Fruit fly (Drosophila melanogaster) whole organism, wandering third instar larva: ENCODE data around the gene CG17109.

Experiments used
- CG32264 ChIP-seq: fragments of 200-800 bp; sonication (Bioruptor generic); optimal IDR thresholded peaks from 2 replicates; lab custom pipeline; 2016; ENCODE audit warnings: missing biosample characterization, missing genetic modification characterization
- Dfd ChIP-seq: fragments of >200 bp; optimal IDR thresholded peaks from 2 replicates; lab custom pipeline; 2017; ENCODE audit warnings: missing biosample characterization, missing genetic modification characterization
- Dif ChIP-seq: fragments of 200-275, 200-300 bp; sonication (Bioruptor generic); optimal IDR thresholded peaks from 2 replicates; lab custom pipeline; 2018; ENCODE audit warnings: missing biosample characterization, missing genetic modification characterization; ENCODE audit not compliant: partially characterized antibody
- GATAd ChIP-seq: sonication (Bioruptor generic); optimal IDR thresholded peaks from 2 replicates; lab custom pipeline; 2016; ENCODE audit warnings: missing biosample characterization, missing genetic modification characterization
- HLH106 ChIP-seq: fragments of 200-800 bp; optimal IDR thresholded peaks from 3 replicates; lab custom pipeline; 2019; ENCODE audit warnings: missing biosample characterization, mild to moderate bottlenecking, missing genetic modification characterization, moderate library complexity
- Hnf4 ChIP-seq: fragments of 200-800 bp; sonication (Bioruptor generic); optimal IDR thresholded peaks from 2 replicates; lab custom pipeline; 2016; ENCODE audit warnings: missing biosample characterization, mild to moderate bottlenecking, missing genetic modification characterization
- Hr78 ChIP-seq: fragments of >200 bp; optimal IDR thresholded peaks from 2 replicates; lab custom pipeline; 2017; ENCODE audit warnings: missing biosample characterization, missing genetic modification characterization
- Hr83 ChIP-seq: fragments of 200-300 bp; sonication (Bioruptor generic); optimal IDR thresholded peaks from 2 replicates; lab custom pipeline; 2016; ENCODE audit warnings: missing biosample characterization, mild to moderate bottlenecking, missing genetic modification characterization, moderate library complexity; ENCODE audit not compliant: poor library complexity, severe bottlenecking
- Jra ChIP-seq: sonication (Bioruptor generic); optimal IDR thresholded peaks from 2 replicates; lab custom pipeline; 2016; ENCODE audit warnings: missing biosample characterization, missing genetic modification characterization
- Myc ChIP-seq: fragments of >200 bp; optimal IDR thresholded peaks from 2 replicates; lab custom pipeline; 2017
- N ChIP-seq: fragments of >200 bp; optimal IDR thresholded peaks from 2 replicates; lab custom pipeline; 2018; ENCODE audit warnings: missing biosample characterization, missing external identifiers, missing genetic modification characterization
- Rel ChIP-seq, 2 experiments: fragments of 200-800 bp; sonication (Bioruptor generic) in 1 of 2; optimal IDR thresholded peaks; 2 replicates in 1 of 2; 3 replicates in 1 of 2; lab custom pipeline; 2016 to 2019; ENCODE audit warnings: mild to moderate bottlenecking in 2 of 2, missing biosample characterization in 2 of 2, missing genetic modification characterization in 2 of 2, moderate library complexity in 1 of 2
- Sp1 ChIP-seq: fragments of 200-800 bp; sonication (Bioruptor generic); optimal IDR thresholded peaks from 3 replicates; lab custom pipeline; 2019; ENCODE audit warnings: missing biosample characterization, mild to moderate bottlenecking, missing genetic modification characterization, moderate library complexity
- br ChIP-seq: fragments of 200-800 bp; sonication (Bioruptor generic); optimal IDR thresholded peaks from 2 replicates; lab custom pipeline; 2016; ENCODE audit warnings: missing biosample characterization, missing genetic modification characterization
- brk ChIP-seq: fragments of 200-800 bp; sonication (Bioruptor generic); optimal IDR thresholded peaks from 2 replicates; lab custom pipeline; 2016; ENCODE audit warnings: missing biosample characterization, mild to moderate bottlenecking, missing genetic modification characterization
- dl ChIP-seq, 2 experiments: fragments of 175-275, 200-275 bp in 1 of 2; fragments of 200-275 bp in 1 of 2; sonication (Bioruptor generic); optimal IDR thresholded peaks; lab custom pipeline; 2018; ENCODE audit warnings: mild to moderate bottlenecking in 2 of 2, missing biosample characterization in 2 of 2, missing genetic modification characterization in 2 of 2, moderate library complexity in 2 of 2; ENCODE audit not compliant: partially characterized antibody in 2 of 2, insufficient read depth in 1 of 2
- dmrt93B ChIP-seq: fragments of 200-800 bp; sonication (Bioruptor generic); optimal IDR thresholded peaks from 2 replicates; lab custom pipeline; 2018; ENCODE audit warnings: missing biosample characterization, mild to moderate bottlenecking, missing genetic modification characterization
- dsf ChIP-seq: sonication (Bioruptor generic); optimal IDR thresholded peaks from 2 replicates; lab custom pipeline; 2016; ENCODE audit warnings: missing biosample characterization, missing genetic modification characterization, borderline replicate concordance
- ey ChIP-seq: fragments of 200-800 bp; sonication (Bioruptor generic); optimal IDR thresholded peaks from 2 replicates; lab custom pipeline; 2016; ENCODE audit warnings: missing biosample characterization, missing genetic modification characterization
- foxo ChIP-seq, 2 experiments: fragments of 200-800 bp; sonication (Bioruptor generic); optimal IDR thresholded peaks; 2 replicates in 1 of 2; 3 replicates in 1 of 2; lab custom pipeline; 2016 to 2017; ENCODE audit warnings: missing biosample characterization in 2 of 2, missing genetic modification characterization in 2 of 2
- h ChIP-seq: fragments of 200-800 bp; sonication (Bioruptor generic); optimal IDR thresholded peaks from 3 replicates; lab custom pipeline; 2016; ENCODE audit warnings: missing biosample characterization, mild to moderate bottlenecking, missing genetic modification characterization
- lola ChIP-seq: fragments of >200 bp; optimal IDR thresholded peaks from 2 replicates; lab custom pipeline; 2017; ENCODE audit warnings: missing biosample characterization, missing genetic modification characterization
- pan ChIP-seq: fragments of >200 bp; optimal IDR thresholded peaks from 2 replicates; lab custom pipeline; 2017
- psq ChIP-seq: fragments of 200-800 bp; sonication (Bioruptor generic); optimal IDR thresholded peaks from 3 replicates; lab custom pipeline; 2017; ENCODE audit warnings: missing biosample characterization, mild to moderate bottlenecking, missing genetic modification characterization, moderate library complexity
- rgr ChIP-seq: fragments of 200-800 bp; sonication (Bioruptor generic); optimal IDR thresholded peaks from 3 replicates; lab custom pipeline; 2016; ENCODE audit warnings: missing biosample characterization, mild to moderate bottlenecking, missing genetic modification characterization
- sage ChIP-seq: fragments of 200-800 bp; sonication (Bioruptor generic); optimal IDR thresholded peaks from 2 replicates; lab custom pipeline; 2016; ENCODE audit warnings: missing biosample characterization, mild to moderate bottlenecking, missing genetic modification characterization
- sv ChIP-seq: fragments of 200-800 bp; sonication (Bioruptor generic); optimal IDR thresholded peaks from 3 replicates; lab custom pipeline; 2016; ENCODE audit warnings: missing biosample characterization, missing genetic modification characterization
- tai ChIP-seq: sonication (Bioruptor generic); optimal IDR thresholded peaks from 2 replicates; lab custom pipeline; 2016; ENCODE audit warnings: missing biosample characterization, missing genetic modification characterization
- usp ChIP-seq: fragments of >200 bp; optimal IDR thresholded peaks from 2 replicates; lab custom pipeline; 2017; ENCODE audit warnings: missing biosample characterization, missing genetic modification characterization
- woc ChIP-seq: sonication (Bioruptor generic); optimal IDR thresholded peaks from 2 replicates; lab custom pipeline; 2016; ENCODE audit warnings: missing biosample characterization, mild to moderate bottlenecking, missing genetic modification characterization

CG17109 gene

DNA sequence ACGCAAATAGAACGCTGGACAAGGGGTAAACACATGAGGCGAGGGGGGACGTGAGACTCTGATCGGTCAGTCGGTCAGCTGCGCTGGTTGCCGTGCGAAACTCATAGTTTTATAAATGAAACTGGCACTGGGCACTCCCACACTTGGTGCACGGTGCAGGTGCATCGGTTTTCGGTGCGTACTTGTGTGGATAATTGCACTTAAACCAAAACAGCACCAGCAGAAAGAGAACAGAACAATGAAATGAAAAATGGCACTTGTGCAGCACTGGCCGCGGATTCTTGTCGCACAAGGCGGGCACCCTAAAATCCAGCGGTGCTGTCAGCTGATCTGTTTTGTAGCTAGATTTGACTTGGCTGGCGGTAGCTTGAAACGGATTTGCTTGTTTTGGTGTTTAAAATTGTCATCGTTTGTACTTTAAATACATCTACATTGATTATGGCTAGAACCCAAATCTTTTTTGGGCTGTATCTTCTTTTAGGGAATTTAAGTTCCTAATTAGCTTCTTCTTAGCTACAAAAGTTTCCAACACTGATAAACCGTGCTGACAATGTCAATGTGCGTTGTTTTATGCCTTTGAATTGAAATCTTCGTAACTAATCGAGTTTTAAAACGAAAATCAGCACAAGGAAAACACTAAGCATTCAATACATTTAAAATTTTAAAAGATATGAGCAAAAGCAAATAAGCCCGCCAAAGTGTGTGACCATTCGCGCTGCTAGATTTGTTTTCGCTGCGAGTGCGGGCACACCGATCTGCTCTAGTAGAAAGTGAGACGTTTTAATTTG, 22.4 kb downstream of the CG17109 start, which contains the start of the genes Rassf and CenB1A (continued):
- TF ChIP-seq br (peak; percentile 26), h (peak; percentile 36), ey (GFP tag; lab: Kevin White, UChicago) (peak; percentile 2), brk (GFP tag; lab: Kevin White, UChicago) (no peak), HLH106 (peak; percentile 54), rgr (GFP tag; lab: Kevin White, UChicago) (peak; percentile 19), woc (peak; percentile 85), dsf (GFP tag; lab: Kevin White, UChicago) (no peak), Dfd (GFP tag; lab: Kevin White, UChicago) (no peak), pan (lab: Kevin White, UChicago) (no peak), psq (GFP tag; lab: Kevin White, UChicago) (peak; percentile 45), foxo (GFP tag; optimal IDR thresholded peaks at IDR 0.05; lab: Kevin White, UChicago) (peak in 1 of 2 experiments; percentile 65)

DNA sequence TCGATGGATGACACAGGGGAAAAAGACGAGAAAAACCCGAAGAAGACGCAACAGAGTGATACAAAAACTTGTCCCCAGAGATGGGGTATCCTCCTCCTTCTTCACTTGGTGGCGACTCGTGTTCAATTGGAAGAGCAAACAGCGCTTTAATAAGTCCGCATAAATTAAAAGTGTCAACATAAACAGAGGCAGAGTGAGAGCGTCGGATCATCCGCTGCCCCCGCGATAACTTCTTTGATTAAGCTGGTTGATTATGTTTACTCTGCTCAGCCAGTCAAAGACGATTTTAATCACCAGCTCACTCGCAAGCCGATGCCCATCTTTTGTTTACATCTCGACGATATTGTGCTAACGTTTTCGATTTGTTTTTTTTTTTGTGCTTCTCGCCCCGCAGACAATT, 24.4 kb downstream of the CG17109 start:
- no peak for TF ChIP-seq Jra (GFP tag; lab: Kevin White, UChicago)
- no peak for TF ChIP-seq Hnf4 (GFP tag; lab: Kevin White, UChicago)
- TF ChIP-seq usp (GFP tag; lab: Kevin White, UChicago), result no peak
- no peak for TF ChIP-seq HLH106

DNA sequence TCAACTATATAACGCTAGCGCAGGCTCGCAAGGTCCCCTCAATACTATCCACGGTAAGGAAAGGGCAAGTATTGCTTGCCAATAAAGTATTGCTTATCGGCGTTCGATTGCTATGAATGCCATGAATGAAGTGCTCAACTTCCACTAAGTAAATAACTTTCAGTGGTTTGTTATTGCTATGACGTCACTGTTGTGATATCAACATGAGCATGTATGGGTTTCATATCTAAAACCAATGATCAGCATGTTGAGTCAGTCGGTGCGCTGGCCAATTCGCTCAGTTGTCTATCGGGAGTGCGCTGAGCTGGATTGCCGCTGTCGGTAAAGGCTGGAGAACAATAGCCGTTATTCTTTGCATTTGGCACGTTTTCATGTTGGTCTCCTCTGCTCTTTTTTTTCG, 25.4 kb downstream of the CG17109 start:
- no peak for TF ChIP-seq sv (GFP tag; lab: Kevin White, UChicago)
- TF ChIP-seq Rel (GFP tag; optimal IDR thresholded peaks at IDR 0.05; lab: Kevin White, UChicago), result no peak
- TF ChIP-seq Rel (tag; optimal IDR thresholded peaks at IDR 0.05; lab: Kevin White, UChicago), result no peak

DNA sequence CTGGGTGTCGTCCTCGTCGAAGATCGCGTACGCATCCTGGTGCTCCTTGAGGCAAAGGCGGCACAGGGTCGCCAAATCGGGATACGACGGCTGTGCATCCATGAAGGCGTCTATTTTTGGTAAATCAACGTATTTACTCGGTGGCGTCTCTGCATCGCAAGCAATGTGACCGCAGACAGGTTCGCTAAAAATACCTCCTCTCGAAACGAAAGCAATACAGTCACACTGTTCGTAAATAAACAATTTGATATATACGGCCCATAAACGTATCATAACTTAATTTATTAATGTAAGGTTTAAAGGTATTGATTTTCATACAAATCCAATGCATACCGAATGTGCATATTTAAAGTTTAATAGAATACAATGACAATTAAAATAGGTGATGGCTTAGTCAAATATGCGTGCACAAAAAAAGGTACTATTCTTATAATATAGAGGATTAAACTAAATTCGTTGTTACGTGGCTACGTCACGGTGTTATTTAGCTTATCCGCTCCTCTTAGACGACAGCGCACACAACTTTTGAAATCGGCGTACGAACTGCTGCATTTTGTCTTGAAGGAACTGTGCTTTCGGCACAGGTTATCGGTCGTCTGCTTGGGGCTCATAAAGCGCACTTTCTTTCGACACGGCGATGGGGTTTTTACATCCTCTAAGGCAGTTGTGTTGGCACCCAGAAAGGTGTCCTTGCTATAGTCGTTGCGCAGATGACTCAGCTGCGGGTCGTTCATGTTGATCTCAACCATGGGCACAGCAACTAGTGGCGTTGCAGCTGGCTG, 30.9 kb downstream of the CG17109 start, which contains the start of gene CG31365:
Gene CG31365, minus strand, starts transcription at position 182 of the 782 bp plus-strand sequence.
- TF ChIP-seq dl (GFP tag; optimal IDR thresholded peaks at IDR 0.05; lab: Kevin White, UChicago; ENCODE audit: insufficient read depth in 1 of 2, partially characterized antibody in 2 of 2) (no peak), psq (GFP tag; lab: Kevin White, UChicago) (no peak), usp (GFP tag; lab: Kevin White, UChicago) (no peak), Hnf4 (GFP tag; lab: Kevin White, UChicago) (no peak), dmrt93B (GFP tag; lab: Kevin White, UChicago) (no peak), lola (GFP tag; lab: Kevin White, UChicago) (no peak), sv (GFP tag; lab: Kevin White, UChicago) (no peak), rgr (GFP tag; lab: Kevin White, UChicago) (peak; percentile 31), CG32264 (no peak), Rel (GFP tag; optimal IDR thresholded peaks at IDR 0.05; lab: Kevin White, UChicago) (no peak), Rel (tag; optimal IDR thresholded peaks at IDR 0.05; lab: Kevin White, UChicago) (peak; percentile 52), Hr83 (GFP tag; lab: Kevin White, UChicago) (no peak), Sp1 (GFP tag; lab: Kevin White, UChicago) (peak; percentile 47), Myc (no peak), brk (GFP tag; lab: Kevin White, UChicago) (no peak), Hr78 (GFP tag; lab: Kevin White, UChicago) (no peak), Dif (no peak), tai (GFP tag; lab: Kevin White, UChicago) (no peak), sage (GFP tag; lab: Kevin White, UChicago) (no peak), Jra (GFP tag; lab: Kevin White, UChicago) (no peak), GATAd (GFP tag; lab: Kevin White, UChicago) (no peak), woc (no peak), N (no peak)
